Worm (Caenorhabditis elegans) whole organism, L2 larva: ENCODE results near the gene wdr-60.

ENCODE experiments used
- C34F6.9 ChIP-seq: fragments of 150-350 bp; optimal IDR thresholded peaks from 2 replicates; lab custom pipeline; 2014; ENCODE audit warnings: missing biosample characterization, missing genetic modification characterization
- R02D3.7 ChIP-seq: fragments of 150-350 bp; optimal IDR thresholded peaks from 2 replicates; lab custom pipeline; 2014; ENCODE audit warnings: missing biosample characterization, missing genetic modification characterization
- ZK546.5 ChIP-seq: sonication (generic microtip); optimal IDR thresholded peaks from 2 replicates; lab custom pipeline; 2017; ENCODE audit warnings: missing biosample characterization, missing genetic modification characterization
- alr-1 ChIP-seq: fragments of 150-350 bp; optimal IDR thresholded peaks from 2 replicates; lab custom pipeline; 2014; ENCODE audit warnings: missing biosample characterization, missing genetic modification characterization
- aly-2 ChIP-seq: fragments of 150-350 bp; optimal IDR thresholded peaks from 2 replicates; lab custom pipeline; 2014; ENCODE audit warnings: missing biosample characterization, missing genetic modification characterization
- egl-27 ChIP-seq: sonication (generic microtip); optimal IDR thresholded peaks from 3 replicates; lab custom pipeline; 2017; ENCODE audit warnings: missing biosample characterization, missing genetic modification reagents, missing genetic modification characterization
- elt-1 ChIP-seq: fragments of 150-350 bp; optimal IDR thresholded peaks from 2 replicates; lab custom pipeline; 2014; ENCODE audit warnings: missing biosample characterization, missing genetic modification characterization
- skn-1 ChIP-seq: sonication (generic microtip); optimal IDR thresholded peaks from 2 replicates; lab custom pipeline; 2017; ENCODE audit warnings: missing biosample characterization, missing genetic modification characterization
- snpc-4 ChIP-seq: fragments of 150-350 bp; optimal IDR thresholded peaks from 2 replicates; lab custom pipeline; 2014; ENCODE audit warnings: missing biosample characterization, missing genetic modification characterization
- unc-62 ChIP-seq: fragments of 150-350 bp; optimal IDR thresholded peaks from 2 replicates; lab custom pipeline; 2014; ENCODE audit warnings: missing biosample characterization, missing genetic modification reagents, missing genetic modification characterization
- ztf-11 ChIP-seq: sonication (generic microtip); optimal IDR thresholded peaks from 2 replicates; lab custom pipeline; 2017; ENCODE audit warnings: missing biosample characterization, missing genetic modification characterization

DNA sequence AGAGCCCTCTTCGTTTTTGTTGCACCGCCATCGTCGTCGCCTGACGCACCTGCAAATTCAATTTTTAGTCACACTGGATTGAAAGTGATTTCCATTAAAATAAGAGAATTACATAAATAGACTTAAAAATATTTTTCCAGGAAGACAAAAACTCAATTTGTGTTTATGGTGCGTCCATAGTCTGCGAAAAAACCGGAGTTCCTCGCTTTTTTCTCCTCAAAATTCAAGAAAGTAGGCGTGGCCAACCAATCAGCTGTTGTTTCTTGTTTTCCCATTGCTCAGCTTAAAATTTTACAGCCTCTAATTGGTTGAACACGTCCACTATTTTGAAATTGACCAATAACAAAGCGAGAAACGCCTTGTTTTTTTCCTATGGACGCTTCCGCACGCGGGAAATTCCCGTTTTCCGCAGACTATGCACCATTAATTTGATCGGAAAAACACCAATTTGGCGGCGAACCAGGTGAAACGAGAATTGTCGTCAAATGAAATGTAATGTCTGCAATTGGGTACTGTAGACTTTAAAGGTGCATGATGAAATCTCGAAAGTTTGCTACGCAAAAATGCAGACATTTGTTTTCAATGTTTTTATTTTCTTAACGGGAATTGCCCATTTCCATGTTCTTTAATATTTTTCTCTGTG is 2.4 kb upstream of the wdr-60 start, which contains the start of gene C27F2.7:
- TF ChIP-seq skn-1 (tag; lab: Kevin White, UChicago) (no peak), unc-62 (GFP tag; lab: Kevin White, UChicago) (no peak), alr-1 (no peak), ztf-11 (no peak), snpc-4 (tag; lab: Kevin White, UChicago) (no peak), R02D3.7 (no peak), ZK546.5 (no peak), C34F6.9 (tag; lab: Kevin White, UChicago) (no peak), aly-2 (no peak), egl-27 (tag; lab: Kevin White, UChicago) (no peak), elt-1 (tag; lab: Kevin White, UChicago) (no peak)
